Fruit fly (Drosophila melanogaster): ENCODE data around the gene AcCoAS.

AcCoAS gene

dm6 chr3L:21252932-21253760 lies 26.9 kb downstream of the AcCoAS start (continued):
- TF ChIP-seq Smox (GFP tag; optimal IDR thresholded peaks at IDR 0.05) (peak; percentile 56), CG10669 (GFP tag; optimal IDR thresholded peaks at IDR 0.05) (peak; percentile 80), Met (GFP tag; optimal IDR thresholded peaks at IDR 0.05) (peak; percentile 49), CG11294 (GFP tag; IDR thresholded peaks at IDR 0.05) (no peak), CG8632 (GFP tag; optimal IDR thresholded peaks at IDR 0.05) (peak; percentile 55), dac (GFP tag; optimal IDR thresholded peaks at IDR 0.05) (no peak), CG6276 (GFP tag; optimal IDR thresholded peaks at IDR 0.05) (no peak), esn (GFP tag; optimal IDR thresholded peaks at IDR 0.05) (peak; percentile 80), Ets96B (tag; optimal IDR thresholded peaks at IDR 0.05) (peak; percentile 80), pdm3 (GFP tag; optimal IDR thresholded peaks at IDR 0.05) (peak; percentile 42)

DNA sequence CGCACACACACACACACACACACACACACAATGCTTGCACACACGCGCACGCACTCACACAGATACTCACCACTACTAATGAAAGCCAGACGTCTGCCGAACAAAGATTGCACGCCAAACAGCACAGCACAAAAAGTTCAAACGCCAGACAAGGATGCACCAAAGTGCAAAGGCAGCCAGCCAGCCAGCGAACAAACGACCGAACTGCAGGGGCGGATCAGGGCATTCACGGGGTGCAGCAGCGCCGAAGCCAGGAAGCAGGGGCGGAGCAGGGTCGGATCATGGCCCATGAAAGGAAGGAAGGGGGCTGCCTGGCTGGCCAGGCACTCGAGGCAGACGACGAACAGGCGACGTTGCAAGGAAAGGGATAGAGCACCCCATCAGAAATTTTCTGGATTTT lies 27.5 kb downstream of the AcCoAS start:
- peak; percentile 84 for TF ChIP-seq svp (GFP tag)
- peak in 1 of 2 experiments; percentile 40 for TF ChIP-seq ss (GFP tag; optimal IDR thresholded peaks at IDR 0.05)
- no peak for TF ChIP-seq vri (GFP tag; optimal IDR thresholded peaks at IDR 0.05)
- no peak for TF ChIP-seq Lpt (GFP tag; optimal IDR thresholded peaks at IDR 0.05)
- TF ChIP-seq CG3919 (GFP tag; optimal IDR thresholded peaks at IDR 0.05) = no peak
- TF ChIP-seq CG8119 (GFP tag; IDR thresholded peaks at IDR 0.05) = 0 out of 3 replicates have a peak, but pooled peaks have one; percentile 8
- no peak for TF ChIP-seq OdsH (GFP tag; optimal IDR thresholded peaks at IDR 0.05)
- peak; percentile 13 for TF ChIP-seq Sox102F (GFP tag; optimal IDR thresholded peaks at IDR 0.05)
- TF ChIP-seq Ets96B (tag; optimal IDR thresholded peaks at IDR 0.05) = no peak
- TF ChIP-seq eg (GFP tag; IDR thresholded peaks at IDR 0.05) = peak; percentile 15; the same call in 1 of the 3 replicates
- no peak for TF ChIP-seq CG31627 (GFP tag; optimal IDR thresholded peaks at IDR 0.05)
- peak; percentile 95 for TF ChIP-seq CG11902 (GFP tag; optimal IDR thresholded peaks at IDR 0.05)
- peak; percentile 8 for TF ChIP-seq Hr39 (GFP tag; optimal IDR thresholded peaks at IDR 0.05)

DNA sequence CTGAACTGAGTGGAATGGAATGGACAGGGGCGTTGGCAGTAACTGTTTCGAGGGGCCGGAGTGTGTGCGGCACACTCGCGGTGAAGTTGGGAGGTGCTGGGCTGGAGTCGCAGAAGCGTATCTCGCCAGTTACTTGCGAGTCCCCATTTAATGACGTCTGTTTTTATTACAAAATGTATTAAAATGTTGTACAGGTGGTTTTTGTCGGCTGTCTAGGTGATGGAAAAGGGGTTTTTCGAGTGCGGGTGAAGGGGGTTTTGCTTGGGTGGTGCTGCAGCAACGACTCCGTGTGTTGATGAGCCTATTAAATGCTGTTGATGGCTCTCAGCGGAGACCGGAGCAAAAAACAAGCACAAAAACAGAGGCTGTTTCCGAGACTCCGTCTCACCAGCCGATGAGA lies 28.7 kb downstream of the AcCoAS start:
- TF ChIP-seq net (GFP tag; optimal IDR thresholded peaks at IDR 0.05) (peak; percentile 71), Blimp-1 (GFP tag; optimal IDR thresholded peaks at IDR 0.05) (no peak), pdm3 (GFP tag; optimal IDR thresholded peaks at IDR 0.05) (peak; percentile 69), Lpt (GFP tag; optimal IDR thresholded peaks at IDR 0.05) (peak; percentile 51), Eip78C (GFP tag) (peak; percentile 96), OdsH (GFP tag; optimal IDR thresholded peaks at IDR 0.05) (peak; percentile 62), fd59A (GFP tag; optimal IDR thresholded peaks at IDR 0.05) (peak; percentile 65), Eip93F (GFP tag; optimal IDR thresholded peaks at IDR 0.05) (no peak), Met (GFP tag; optimal IDR thresholded peaks at IDR 0.05) (peak; percentile 50), fd85E (GFP tag; optimal IDR thresholded peaks at IDR 0.05) (no peak), topi (GFP tag; optimal IDR thresholded peaks at IDR 0.05) (peak; percentile 60), CG8119 (GFP tag; IDR thresholded peaks at IDR 0.05) (peak; percentile 61; the same call in 2 of the 3 replicates), Hr4 (GFP tag; optimal IDR thresholded peaks at IDR 0.05) (peak; percentile 34), svp (GFP tag) (peak; percentile 61), CG16779 (tag; optimal IDR thresholded peaks at IDR 0.05) (no peak), acj6 (GFP tag; optimal IDR thresholded peaks at IDR 0.05) (peak; percentile 61), cyc (GFP tag; optimal IDR thresholded peaks at IDR 0.05) (peak; percentile 51), vri (GFP tag; optimal IDR thresholded peaks at IDR 0.05) (peak; percentile 48), CG3032 (tag; optimal IDR thresholded peaks at IDR 0.05) (peak; percentile 74), Hr39 (GFP tag; optimal IDR thresholded peaks at IDR 0.05) (peak; percentile 45), eg (GFP tag; IDR thresholded peaks at IDR 0.05) (0 out of 3 replicates have a peak, but pooled peaks have one; percentile 50), Ets21C (GFP tag; optimal IDR thresholded peaks at IDR 0.05) (peak; percentile 9), CG10631 (GFP tag; optimal IDR thresholded peaks at IDR 0.05) (peak; percentile 59), CG34406 (GFP tag; optimal IDR thresholded peaks at IDR 0.05) (peak; percentile 50), dsx (GFP tag; optimal IDR thresholded peaks at IDR 0.05; ENCODE audit: poor library complexity, severe bottlenecking) (peak; percentile 95), CG8319 (GFP tag; optimal IDR thresholded peaks at IDR 0.05) (peak; percentile 38), CG4318 (GFP tag; optimal IDR thresholded peaks at IDR 0.05) (peak; percentile 1), CG32006 (GFP tag; optimal IDR thresholded peaks at IDR 0.05) (peak; percentile 58), Smox (GFP tag; optimal IDR thresholded peaks at IDR 0.05) (peak; percentile 32), lz (GFP tag; optimal IDR thresholded peaks at IDR 0.05) (peak; percentile 44), Sox102F (GFP tag; optimal IDR thresholded peaks at IDR 0.05) (peak; percentile 29), CG11294 (GFP tag; IDR thresholded peaks at IDR 0.05) (peak; percentile 20; the same call in 1 of the 2 replicates), ss (GFP tag; optimal IDR thresholded peaks at IDR 0.05) (peak; percentile 60 to 85), CG10669 (GFP tag; optimal IDR thresholded peaks at IDR 0.05) (peak; percentile 70), Eip75B (GFP tag; optimal IDR thresholded peaks at IDR 0.05) (peak; percentile 72), CG6163 (GFP tag; IDR thresholded peaks at IDR 0.05) (peak; percentile 82)

All from whole organism, prepupa.